Worm (Caenorhabditis elegans): ENCODE results near the gene ZK899.1.

- TF ChIP-seq nhr-25 (tag; optimal IDR thresholded peaks at IDR 0.05) (peak; percentile 99), lsy-2 (tag; optimal IDR thresholded peaks at IDR 0.05) (peak; percentile 96 to 98), ZK546.5 (tag; optimal IDR thresholded peaks at IDR 0.05) (peak; percentile 84), mab-5 (tag; optimal IDR thresholded peaks at IDR 0.05) (peak; percentile 98), nhr-10 (tag; optimal IDR thresholded peaks at IDR 0.05) (peak; percentile 99), aly-2 (tag; optimal IDR thresholded peaks at IDR 0.05) (peak; percentile 98), egl-27 (tag; optimal IDR thresholded peaks at IDR 0.05) (peak; percentile 99), elt-3 (tag; optimal IDR thresholded peaks at IDR 0.05) (peak; percentile 86)
Observed at ce11 chrX:9465722-9466132, 19.3 kb downstream of the ZK899.1 start.
